Worm (Caenorhabditis elegans) whole organism, L4 larva: ENCODE data around the gene F26A1.4.

Experiments used
- F10B5.3 ChIP-seq: sonication (generic microtip); optimal IDR thresholded peaks from 2 replicates; lab custom pipeline; 2016; ENCODE audit warnings: mild to moderate bottlenecking, missing genetic modification characterization, missing compliant biosample characterization
- F26F4.8 ChIP-seq: fragments of 200-800 bp; sonication (Bioruptor generic); conservative IDR thresholded peaks from 2 replicates; pipeline ENCODE4 v1.3.6; 2022; ENCODE audit warnings: missing genetic modification characterization, missing compliant biosample characterization
- F37D6.2 ChIP-seq: sonication (generic microtip); optimal IDR thresholded peaks from 2 replicates; lab custom pipeline; 2016; ENCODE audit warnings: mild to moderate bottlenecking, missing genetic modification characterization, missing compliant biosample characterization
- F49E8.2 ChIP-seq: sonication (generic microtip); optimal IDR thresholded peaks from 2 replicates; lab custom pipeline; 2016; ENCODE audit warnings: missing compliant biosample characterization, mild to moderate bottlenecking, missing genetic modification characterization, borderline replicate concordance
- R02D3.7 ChIP-seq: fragments of 150-350 bp; sonication (generic microtip); optimal IDR thresholded peaks from 3 replicates; lab custom pipeline; 2014; ENCODE audit warnings: missing biosample characterization, missing genetic modification characterization
- T26A8.4 ChIP-seq: fragments of 200-800 bp; sonication (Bioruptor generic); IDR thresholded peaks from 2 replicates; pipeline ENCODE4 v1.3.6; 2022; ENCODE audit warnings: missing genetic modification characterization, missing compliant biosample characterization
- Y48G9A.11 ChIP-seq: fragments of 200-800 bp; sonication (Bioruptor generic); IDR thresholded peaks from 2 replicates; pipeline ENCODE4 v1.3.6; 2022; ENCODE audit warnings: missing genetic modification reagents, missing genetic modification characterization, missing compliant biosample characterization
- attf-4 ChIP-seq: sonication (generic microtip); optimal IDR thresholded peaks from 3 replicates; lab custom pipeline; 2017; ENCODE audit warnings: missing biosample characterization, missing genetic modification characterization
- ceh-44 ChIP-seq: fragments of 200-800 bp; sonication (Bioruptor generic); IDR thresholded peaks from 2 replicates; pipeline ENCODE4 v1.3.6; 2022; ENCODE audit warnings: missing genetic modification reagents, missing genetic modification characterization, missing compliant biosample characterization
- daf-8 ChIP-seq: fragments of 200-800 bp; sonication (Bioruptor generic); IDR thresholded peaks from 2 replicates; pipeline ENCODE4 v1.3.6; 2022; ENCODE audit warnings: missing genetic modification characterization, missing compliant biosample characterization
- dmd-8 ChIP-seq: fragments of 200-800 bp; sonication (Bioruptor generic); IDR thresholded peaks from 2 replicates; pipeline ENCODE4 v1.3.6; 2022; ENCODE audit warnings: missing genetic modification characterization, missing compliant biosample characterization
- dve-1 ChIP-seq: sonication (generic microtip); optimal IDR thresholded peaks from 2 replicates; lab custom pipeline; 2017; ENCODE audit warnings: antibody characterized with exemption, mild to moderate bottlenecking, missing genetic modification characterization, missing compliant biosample characterization; ENCODE audit not compliant: insufficient read depth
- egl-27 ChIP-seq: sonication (generic microtip); optimal IDR thresholded peaks from 3 replicates; lab custom pipeline; 2017; ENCODE audit warnings: missing biosample characterization, missing genetic modification reagents, missing genetic modification characterization
- gei-8 ChIP-seq: fragments of 200-800 bp; sonication (Bioruptor generic); optimal IDR thresholded peaks from 2 replicates; lab custom pipeline; 2018; ENCODE audit warnings: mild to moderate bottlenecking, missing genetic modification characterization, missing compliant biosample characterization
- hif-1 ChIP-seq, 2 experiments: sonication (generic microtip); optimal IDR thresholded peaks; 2 replicates each; lab custom pipeline; 2016 to 2017; ENCODE audit warnings: missing compliant biosample characterization in 2 of 2, missing genetic modification characterization in 2 of 2, missing genetic modification reagents in 2 of 2, missing genotype in 2 of 2, mild to moderate bottlenecking in 1 of 2
- hlh-11 ChIP-seq: fragments of 200-800 bp; sonication (Bioruptor generic); optimal IDR thresholded peaks from 2 replicates; lab custom pipeline; 2018; ENCODE audit warnings: mild to moderate bottlenecking, missing genetic modification characterization, missing compliant biosample characterization
- hmg-1.1 ChIP-seq: fragments of 200-800 bp; sonication (Bioruptor generic); IDR thresholded peaks from 2 replicates; pipeline ENCODE4 v1.3.6; 2022; ENCODE audit warnings: missing genetic modification reagents, missing genetic modification characterization, missing compliant biosample characterization
- lin-15B ChIP-seq: fragments of 150-350 bp; sonication (generic microtip); optimal IDR thresholded peaks from 3 replicates; lab custom pipeline; 2014; ENCODE audit warnings: missing biosample characterization, missing genetic modification characterization
- lin-29 ChIP-seq: fragments of 200-800 bp; sonication (Bioruptor generic); IDR thresholded peaks from 2 replicates; pipeline ENCODE4 v1.3.6; 2022; ENCODE audit warnings: missing genetic modification reagents, missing genetic modification characterization, missing compliant biosample characterization
- lin-39 ChIP-seq: fragments of 150-350 bp; optimal IDR thresholded peaks from 2 replicates; lab custom pipeline; 2014; ENCODE audit warnings: missing biosample characterization, missing genetic modification reagents, missing genetic modification characterization
- lir-3 ChIP-seq: sonication (generic microtip); optimal IDR thresholded peaks from 2 replicates; lab custom pipeline; 2016; ENCODE audit warnings: mild to moderate bottlenecking, missing genetic modification characterization, missing compliant biosample characterization
- madf-5 ChIP-seq, 2 experiments: fragments of 200-800 bp; sonication (Bioruptor generic); IDR thresholded peaks; 2 replicates each; pipeline ENCODE4 v1.3.6; 2022; ENCODE audit warnings: missing compliant biosample characterization in 2 of 2, missing genetic modification characterization in 2 of 2
- mdt-29 ChIP-seq: fragments of 200-800 bp; sonication (Bioruptor generic); IDR thresholded peaks from 2 replicates; pipeline ENCODE4 v1.3.6; 2022; ENCODE audit warnings: missing genetic modification reagents, missing genetic modification characterization, missing compliant biosample characterization
- mxl-2 ChIP-seq: fragments of 200-800 bp; sonication (Bioruptor generic); conservative IDR thresholded peaks from 2 replicates; pipeline ENCODE4 v1.3.6; 2022; ENCODE audit warnings: missing genetic modification reagents, missing genetic modification characterization, missing compliant biosample characterization
- nhr-102 ChIP-seq: sonication (generic microtip); optimal IDR thresholded peaks from 2 replicates; lab custom pipeline; 2016; ENCODE audit warnings: mild to moderate bottlenecking, missing genetic modification characterization, moderate library complexity, missing compliant biosample characterization
- nhr-111 ChIP-seq: fragments of 200-800 bp; sonication (Bioruptor generic); optimal IDR thresholded peaks from 2 replicates; lab custom pipeline; 2018; ENCODE audit warnings: mild to moderate bottlenecking, missing genetic modification characterization, missing compliant biosample characterization
- saeg-2 ChIP-seq: fragments of 200-800 bp; sonication (Bioruptor generic); IDR thresholded peaks from 2 replicates; pipeline ENCODE4 v1.3.6; 2022; ENCODE audit warnings: missing genetic modification reagents, missing genetic modification characterization, missing compliant biosample characterization
- snpc-1.2 ChIP-seq: fragments of 200-800 bp; sonication (Bioruptor generic); IDR thresholded peaks from 2 replicates; pipeline ENCODE4 v1.3.6; 2022; ENCODE audit warnings: missing genetic modification reagents, missing genetic modification characterization, missing compliant biosample characterization
- tag-97 ChIP-seq: fragments of 200-800 bp; sonication (Bioruptor generic); IDR thresholded peaks from 2 replicates; pipeline ENCODE4 v1.3.6; 2022; ENCODE audit warnings: missing genetic modification characterization, missing compliant biosample characterization
- tra-1 ChIP-seq: fragments of 200-800 bp; sonication (Bioruptor generic); IDR thresholded peaks from 2 replicates; pipeline ENCODE4 v1.3.6; 2022; ENCODE audit warnings: missing genetic modification reagents, missing genetic modification characterization, missing compliant biosample characterization
- unc-130 ChIP-seq: sonication (generic microtip); optimal IDR thresholded peaks from 2 replicates; lab custom pipeline; 2016; ENCODE audit warnings: missing genetic modification reagents, missing genetic modification characterization, missing compliant biosample characterization
- zag-1 ChIP-seq: fragments of 150-350 bp; optimal IDR thresholded peaks from 2 replicates; lab custom pipeline; 2014; ENCODE audit warnings: missing biosample characterization, missing genetic modification characterization
- zip-2 ChIP-seq: fragments of 150-350 bp; optimal IDR thresholded peaks from 2 replicates; lab custom pipeline; 2014; ENCODE audit warnings: missing biosample characterization, missing genetic modification characterization

The F26A1.4 gene

ce11 chrIII:4819843-4820242 lies 2.5 kb downstream of the F26A1.4 start, which contains the start of gene F26A1.7:
F26A1.7 (minus strand) TSS chrIII:4819943.
- TF ChIP-seq F26F4.8 (GFP tag; lab: Robert Waterston, UW) (no peak), lir-3 (no peak), snpc-1.2 (no peak), egl-27 (tag; lab: Kevin White, UChicago) (no peak), nhr-111 (GFP tag; lab: Kevin White, UChicago) (no peak), mxl-2 (GFP tag; lab: Robert Waterston, UW) (no peak), daf-8 (GFP tag; lab: Robert Waterston, UW) (no peak)
- TF ChIP-seq, all 104 proteins: peak for 0

DNA sequence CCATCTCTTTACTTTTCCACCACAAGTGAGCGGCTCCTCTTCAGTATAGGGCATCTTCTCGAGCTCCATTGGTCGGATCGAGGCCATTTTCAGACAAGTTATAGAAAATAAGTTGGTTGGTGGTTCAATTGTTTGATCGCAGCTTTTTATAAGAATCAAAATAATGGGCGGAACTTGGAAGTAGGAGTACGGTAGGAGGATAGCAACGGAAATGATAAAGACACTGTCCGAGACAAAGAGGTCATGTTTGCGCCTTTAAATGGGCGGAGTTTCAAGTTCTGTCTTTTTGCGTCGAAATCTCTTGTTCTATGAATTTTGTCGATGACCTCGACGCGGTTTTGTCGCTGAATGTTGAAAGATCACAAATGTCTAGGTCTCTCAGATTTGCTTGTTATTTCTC lies 4.8 kb downstream of the F26A1.4 start, which contains the start of gene F26A1.8:
TSS of gene F26A1.8 (minus strand) at position 101 of the 400 bp plus-strand sequence.
- TF ChIP-seq madf-5 (GFP tag; IDR thresholded peaks at IDR 0.05; lab: Robert Waterston, UW) (no peak), tag-97 (no peak), zag-1 (tag; lab: Kevin White, UChicago) (no peak), lin-29 (GFP tag; lab: Robert Waterston, UW) (no peak), hmg-1.1 (GFP tag; lab: Robert Waterston, UW) (no peak), dve-1 (tag; lab: Kevin White, UChicago) (no peak), saeg-2 (GFP tag; lab: Robert Waterston, UW) (no peak), lin-15B (tag; lab: Kevin White, UChicago) (no peak), hlh-11 (tag; lab: Kevin White, UChicago) (no peak), unc-130 (no peak), F26F4.8 (GFP tag; lab: Robert Waterston, UW) (no peak), lin-39 (tag; lab: Kevin White, UChicago) (no peak), attf-4 (no peak), dmd-8 (GFP tag; lab: Robert Waterston, UW) (no peak)

DNA sequence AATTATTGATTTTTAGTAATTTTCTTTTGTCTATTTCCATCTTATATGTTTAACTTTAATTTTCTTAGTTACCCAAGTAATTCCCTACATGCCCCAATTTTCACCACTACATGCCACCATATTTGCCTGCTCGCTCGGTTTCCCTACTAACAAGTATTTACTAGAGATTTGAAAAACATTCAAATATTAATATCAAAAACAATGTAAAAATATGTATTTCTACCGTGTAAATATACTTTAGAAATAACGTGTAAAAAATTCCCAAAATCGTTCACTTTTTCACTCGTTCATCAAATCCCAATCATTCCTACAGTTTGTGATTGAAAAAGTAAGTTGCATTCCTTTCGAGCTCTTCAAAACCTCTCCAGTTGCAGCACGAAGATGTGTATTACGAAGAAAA lies 9.3 kb downstream of the F26A1.4 start, which contains the start of gene F26A1.3:
TSS of gene F26A1.3 (plus strand) at position 301 of the 400 bp plus-strand sequence.
- TF ChIP-seq zip-2 (no peak), Y48G9A.11 (no peak), daf-8 (GFP tag; lab: Robert Waterston, UW) (no peak), ceh-44 (GFP tag; lab: Robert Waterston, UW) (no peak), hmg-1.1 (GFP tag; lab: Robert Waterston, UW) (no peak), F26F4.8 (GFP tag; lab: Robert Waterston, UW) (no peak), hif-1 (tag; optimal IDR thresholded peaks at IDR 0.05; lab: Kevin White, UChicago) (no peak), mdt-29 (GFP tag; lab: Robert Waterston, UW) (no peak), R02D3.7 (tag; lab: Kevin White, UChicago) (no peak)

ce11 chrIII:4829440-4829839 lies 12.1 kb downstream of the F26A1.4 start, which contains the start of gene F26A1.9:
F26A1.9 (minus strand) TSS chrIII:4829540.
- no peak for TF ChIP-seq egl-27 (tag; lab: Kevin White, UChicago)
- TF ChIP-seq, all 104 proteins: peak for 0

ce11 chrIII:4830207-4830606 lies 12.9 kb downstream of the F26A1.4 start, which contains the start of gene nspd-9:
nspd-9 (minus strand) TSS chrIII:4830307.
- TF ChIP-seq gei-8 (no peak), F37D6.2 (tag; lab: Kevin White, UChicago) (no peak), nhr-111 (GFP tag; lab: Kevin White, UChicago) (no peak), T26A8.4 (GFP tag; lab: Robert Waterston, UW) (no peak), nhr-102 (tag; lab: Kevin White, UChicago) (no peak), F49E8.2 (tag; lab: Kevin White, UChicago) (no peak), tra-1 (GFP tag; lab: Robert Waterston, UW) (no peak), F10B5.3 (tag; lab: Kevin White, UChicago) (no peak)
- TF ChIP-seq, all 104 proteins: peak for 0
